Worm (Caenorhabditis elegans) whole organism, L3 larva: ENCODE results near the gene H03G16.6.

Experiments used
- ceh-82 ChIP-seq: fragments of 150-350 bp; optimal IDR thresholded peaks from 2 replicates; lab custom pipeline; 2014; ENCODE audit warnings: missing biosample characterization, missing genetic modification characterization
- elt-2 ChIP-seq: sonication (generic microtip); optimal IDR thresholded peaks from 2 replicates; lab custom pipeline; 2016; ENCODE audit warnings: missing genetic modification reagents, mild to moderate bottlenecking, missing genetic modification characterization, missing compliant biosample characterization
- fkh-10 ChIP-seq: sonication (generic microtip); optimal IDR thresholded peaks from 2 replicates; lab custom pipeline; 2017; ENCODE audit warnings: missing biosample characterization, missing genetic modification reagents, missing genetic modification characterization
- fos-1 ChIP-seq: fragments of 150-350 bp; optimal IDR thresholded peaks from 2 replicates; lab custom pipeline; 2014; ENCODE audit warnings: missing biosample characterization, missing genetic modification characterization
- nhr-23 ChIP-seq: fragments of 150-350 bp; optimal IDR thresholded peaks from 2 replicates; lab custom pipeline; 2014; ENCODE audit warnings: missing biosample characterization, missing genetic modification reagents, missing genetic modification characterization
- nhr-237 ChIP-seq: fragments of 150-350 bp; optimal IDR thresholded peaks from 2 replicates; lab custom pipeline; 2014; ENCODE audit warnings: missing biosample characterization, missing genetic modification characterization
- pqm-1 ChIP-seq: fragments of 150-350 bp; optimal IDR thresholded peaks from 2 replicates; lab custom pipeline; 2017; ENCODE audit warnings: missing biosample characterization, missing genetic modification characterization, inconsistent platforms
- skn-1 ChIP-seq: fragments of 150-350 bp; optimal IDR thresholded peaks from 2 replicates; lab custom pipeline; 2014; ENCODE audit warnings: missing biosample characterization, missing genetic modification characterization
- tbx-2 ChIP-seq: sonication (generic microtip); optimal IDR thresholded peaks from 2 replicates; lab custom pipeline; 2016; ENCODE audit warnings: mild to moderate bottlenecking, missing genetic modification characterization, missing compliant biosample characterization
- ztf-11 ChIP-seq: fragments of 150-350 bp; optimal IDR thresholded peaks from 2 replicates; lab custom pipeline; 2014; ENCODE audit warnings: missing biosample characterization, missing genetic modification characterization

DNA sequence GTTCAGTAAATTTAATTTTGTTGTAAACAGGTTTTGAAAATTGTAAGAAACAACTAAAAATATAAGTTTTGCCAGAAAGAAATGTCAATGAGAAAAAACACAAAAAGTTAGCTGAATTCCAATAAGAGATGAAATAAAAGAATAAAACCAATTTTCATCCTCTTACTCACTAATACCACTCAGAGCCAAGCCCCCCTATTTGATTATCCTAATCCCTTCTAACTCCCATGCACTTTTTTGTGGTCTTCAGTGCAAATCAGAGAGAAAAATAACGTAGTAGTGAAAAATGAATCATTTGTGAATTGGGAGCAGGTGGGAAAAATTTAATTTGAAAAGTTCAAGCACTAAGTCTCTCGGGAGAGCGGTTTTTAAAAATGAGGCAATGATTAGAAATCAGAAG is 11.1 kb upstream of the H03G16.6 start:
- no peak for TF ChIP-seq pqm-1 (tag; lab: Kevin White, UChicago)
- TF ChIP-seq fkh-10 = no peak
- no peak for TF ChIP-seq nhr-23 (tag; lab: Kevin White, UChicago)
- no peak for TF ChIP-seq skn-1 (tag; lab: Kevin White, UChicago)
- TF ChIP-seq nhr-237 (tag; lab: Kevin White, UChicago) = no peak
- TF ChIP-seq tbx-2 (tag; lab: Kevin White, UChicago) = no peak
- no peak for TF ChIP-seq ceh-82 (tag; lab: Kevin White, UChicago)
- TF ChIP-seq ztf-11 (tag; lab: Kevin White, UChicago) = no peak
- TF ChIP-seq elt-2 = no peak
- no peak for TF ChIP-seq fos-1 (tag; lab: Kevin White, UChicago)
